Worm (Caenorhabditis elegans): Measurements from ENCODE around the gene F16G10.6.

F16G10.6 gene

ce11 chrII:2377751-2378150 lies at the start of gene F16G10.6:
Gene F16G10.6, minus strand, starts transcription at chrII:2377851.
- TF ChIP-seq hlh-26 (GFP tag; conservative IDR thresholded peaks at IDR 0.05) (no peak), dox-1 (GFP tag; IDR thresholded peaks at IDR 0.05) (no peak), tlf-1 (GFP tag; optimal IDR thresholded peaks at IDR 0.05) (no peak), ceh-40 (GFP tag; IDR thresholded peaks at IDR 0.05) (no peak), F23B12.7 (tag; optimal IDR thresholded peaks at IDR 0.05; ENCODE audit: insufficient read depth) (no peak), Y79H2A.3 (GFP tag; conservative IDR thresholded peaks at IDR 0.05) (no peak), dpl-1 (GFP tag; optimal IDR thresholded peaks at IDR 0.05) (no peak), egl-18 (GFP tag; IDR thresholded peaks at IDR 0.05) (no peak)

ce11 chrII:2422427-2422826 lies 44.8 kb upstream of the F16G10.6 start:
- TF ChIP-seq nfya-1 (tag; optimal IDR thresholded peaks at IDR 0.05; ENCODE audit: borderline replicate concordance, insufficient read depth) (no peak), tbp1 (GFP tag; optimal IDR thresholded peaks at IDR 0.05) (no peak), ceh-79 (tag; optimal IDR thresholded peaks at IDR 0.05) (no peak), nhr-120 (GFP tag; IDR thresholded peaks at IDR 0.05) (no peak), lin-35 (GFP tag; optimal IDR thresholded peaks at IDR 0.05) (no peak)

- TF ChIP-seq Y67H2A.10 (GFP tag; conservative IDR thresholded peaks at IDR 0.05) = no peak
- no peak for TF ChIP-seq ceh-79 (tag; optimal IDR thresholded peaks at IDR 0.05)
- TF ChIP-seq ztf-18 (tag; optimal IDR thresholded peaks at IDR 0.05) = no peak
- no peak for TF ChIP-seq ztf-6 (GFP tag; IDR thresholded peaks at IDR 0.05)
- TF ChIP-seq C17E4.6 (GFP tag; IDR thresholded peaks at IDR 0.05) = no peak
- no peak for TF ChIP-seq hmg-1.2 (GFP tag; IDR thresholded peaks at IDR 0.05)
- no peak for TF ChIP-seq F49E8.2 (tag; optimal IDR thresholded peaks at IDR 0.05; ENCODE audit: insufficient read depth)
- TF ChIP-seq repo-1 (tag; optimal IDR thresholded peaks at IDR 0.05) = no peak
- TF ChIP-seq snpc-4 (GFP tag; optimal IDR thresholded peaks at IDR 0.05) = no peak
- TF ChIP-seq snpc-4 (tag; optimal IDR thresholded peaks at IDR 0.05) = no peak
Measured at ce11 chrII:2421905-2422304, 44.3 kb upstream of the F16G10.6 start, which contains the start of gene F42G2.2. Gene F42G2.2, plus strand, starts transcription at chrII:2422205.

- no peak for TF ChIP-seq aptf-2 (GFP tag; conservative IDR thresholded peaks at IDR 0.05)
- no peak for TF ChIP-seq F22D6.2 (tag; optimal IDR thresholded peaks at IDR 0.05)
- TF ChIP-seq lin-35 (GFP tag; optimal IDR thresholded peaks at IDR 0.05) = no peak
- TF ChIP-seq B0336.3 (GFP tag; IDR thresholded peaks at IDR 0.05) = no peak
- TF ChIP-seq cebp-2 (GFP tag; IDR thresholded peaks at IDR 0.05) = no peak
- no peak for TF ChIP-seq ceh-100 (GFP tag; IDR thresholded peaks at IDR 0.05)
- TF ChIP-seq Y56A3A.18 (GFP tag; IDR thresholded peaks at IDR 0.05) = no peak
- no peak for TF ChIP-seq hsf-1 (GFP tag; IDR thresholded peaks at IDR 0.05)
- no peak for TF ChIP-seq fkh-3 (tag; optimal IDR thresholded peaks at IDR 0.05)
- TF ChIP-seq ceh-27 (GFP tag; optimal IDR thresholded peaks at IDR 0.05) = no peak
Measured at ce11 chrII:2421185-2421584, 43.5 kb upstream of the F16G10.6 start.

- TF ChIP-seq ztf-26 (tag; optimal IDR thresholded peaks at IDR 0.05) = no peak
- TF ChIP-seq sea-2 (GFP tag; IDR thresholded peaks at IDR 0.05) = no peak
- TF ChIP-seq F33H1.4 (GFP tag; IDR thresholded peaks at IDR 0.05) = no peak
Measured at ce11 chrII:2420685-2421084, 43.0 kb upstream of the F16G10.6 start.
